Worm (Caenorhabditis elegans) whole organism, L1 larva: ENCODE results near the gene R08F11.1.
A peak's percentile ranks its signal among the peaks of the same experiment; 100 is the strongest.

Experiments used
- F16B12.6 ChIP-seq: fragments of 150-350 bp; optimal IDR thresholded peaks from 2 replicates; lab custom pipeline; 2014; ENCODE audit warnings: missing biosample characterization, missing genetic modification characterization
- Y116A8C.19 ChIP-seq: sonication (generic microtip); optimal IDR thresholded peaks from 2 replicates; lab custom pipeline; 2016; ENCODE audit warnings: missing compliant biosample characterization, missing genetic modification characterization, borderline replicate concordance
- aly-2 ChIP-seq: fragments of 150-350 bp; optimal IDR thresholded peaks from 2 replicates; lab custom pipeline; 2014; ENCODE audit warnings: missing biosample characterization, missing genetic modification characterization
- ceh-82 ChIP-seq, 3 experiments: fragments of 150-350 bp in 1 of 3; sonication (generic microtip) in 2 of 3; optimal IDR thresholded peaks; 2 replicates each; lab custom pipeline; 2014 to 2017; ENCODE audit warnings: missing biosample characterization in 3 of 3, missing genetic modification characterization in 3 of 3
- ceh-88 ChIP-seq: fragments of 200-800 bp; sonication (Bioruptor generic); IDR thresholded peaks from 2 replicates; pipeline ENCODE4 v1.3.6; 2022; ENCODE audit warnings: missing genetic modification characterization, missing compliant biosample characterization
- ceh-90 ChIP-seq: sonication (generic microtip); optimal IDR thresholded peaks from 2 replicates; lab custom pipeline; 2016; ENCODE audit warnings: missing genetic modification characterization, missing compliant biosample characterization
- dsc-1 ChIP-seq: sonication (generic microtip); optimal IDR thresholded peaks from 2 replicates; lab custom pipeline; 2016; ENCODE audit warnings: mild to moderate bottlenecking, missing genetic modification characterization, missing compliant biosample characterization
- elt-2 ChIP-seq: sonication (generic microtip); optimal IDR thresholded peaks from 2 replicates; lab custom pipeline; 2016; ENCODE audit warnings: missing genetic modification characterization, mild to moderate bottlenecking, inconsistent platforms, missing compliant biosample characterization, missing genetic modification reagents
- elt-3 ChIP-seq, 6 experiments: fragments of 150-350 bp in 1 of 6; sonication (generic microtip); optimal IDR thresholded peaks; 2 replicates each; lab custom pipeline; 2017 to 2018; ENCODE audit warnings: missing biosample characterization in 6 of 6, missing genetic modification characterization in 6 of 6, inconsistent platforms in 1 of 6
- ets-5 ChIP-seq: fragments of 200-800 bp; sonication (Bioruptor generic); IDR thresholded peaks from 2 replicates; pipeline ENCODE4 v1.3.6; 2022; ENCODE audit warnings: missing genetic modification characterization, missing compliant biosample characterization
- fkh-10 ChIP-seq: sonication (generic microtip); optimal IDR thresholded peaks from 2 replicates; lab custom pipeline; 2017; ENCODE audit warnings: missing biosample characterization, missing genetic modification reagents, missing genetic modification characterization
- fkh-4 ChIP-seq: sonication (generic microtip); optimal IDR thresholded peaks from 2 replicates; lab custom pipeline; 2016; ENCODE audit warnings: missing compliant biosample characterization, missing genetic modification characterization, borderline replicate concordance
- fos-1 ChIP-seq: fragments of 150-350 bp; optimal IDR thresholded peaks from 2 replicates; lab custom pipeline; 2014; ENCODE audit warnings: missing biosample characterization, missing genetic modification characterization
- hpl-2 ChIP-seq: fragments of 150-350 bp; optimal IDR thresholded peaks from 2 replicates; lab custom pipeline; 2014; ENCODE audit warnings: missing biosample characterization, missing genetic modification reagents, missing genetic modification characterization
- irx-1 ChIP-seq: sonication (generic microtip); optimal IDR thresholded peaks from 2 replicates; lab custom pipeline; 2016; ENCODE audit warnings: missing genetic modification characterization, missing compliant biosample characterization
- isw-1 ChIP-seq: fragments of 200-800 bp; sonication (Bioruptor generic); IDR thresholded peaks from 2 replicates; pipeline ENCODE4 v1.3.6; 2022; ENCODE audit warnings: missing genetic modification characterization, missing compliant biosample characterization
- jun-1 ChIP-seq: fragments of 150-350 bp; optimal IDR thresholded peaks from 2 replicates; lab custom pipeline; 2014; ENCODE audit warnings: missing biosample characterization, missing genetic modification reagents, missing genetic modification characterization
- lin-15B ChIP-seq: fragments of 150-350 bp; sonication (generic microtip); optimal IDR thresholded peaks from 3 replicates; lab custom pipeline; 2014; ENCODE audit warnings: missing biosample characterization, missing genetic modification characterization
- lsy-2 ChIP-seq, 2 experiments: fragments of 150-350 bp; optimal IDR thresholded peaks; 2 replicates each; lab custom pipeline; 2014; ENCODE audit warnings: missing biosample characterization in 2 of 2, missing genetic modification characterization in 2 of 2
- mab-9 ChIP-seq: fragments of 200-800 bp; sonication (Bioruptor generic); IDR thresholded peaks from 2 replicates; pipeline ENCODE4 v1.3.6; 2022; ENCODE audit warnings: missing genetic modification reagents, missing genetic modification characterization, missing compliant biosample characterization
- mef-2 ChIP-seq: fragments of 150-350 bp; optimal IDR thresholded peaks from 2 replicates; lab custom pipeline; 2014; ENCODE audit warnings: missing biosample characterization, missing genetic modification characterization
- nhr-28 ChIP-seq: fragments of 150-350 bp; optimal IDR thresholded peaks from 2 replicates; lab custom pipeline; 2014; ENCODE audit warnings: missing biosample characterization, missing genetic modification characterization
- nhr-76 ChIP-seq: sonication (generic microtip); optimal IDR thresholded peaks from 2 replicates; lab custom pipeline; 2017; ENCODE audit warnings: missing biosample characterization, missing genetic modification characterization
- nhr-77 ChIP-seq: fragments of 150-350 bp; optimal IDR thresholded peaks from 2 replicates; lab custom pipeline; 2014; ENCODE audit warnings: missing biosample characterization, missing genetic modification characterization
- nhr-84 ChIP-seq: sonication (generic microtip); optimal IDR thresholded peaks from 2 replicates; lab custom pipeline; 2017; ENCODE audit warnings: missing biosample characterization, missing genetic modification characterization
- nhr-85 ChIP-seq: sonication (generic microtip); peaks from one replicate; lab custom pipeline; 2016; ENCODE audit warnings: missing genetic modification characterization, inconsistent platforms, missing compliant biosample characterization
- nhr-90 ChIP-seq: sonication (generic microtip); optimal IDR thresholded peaks from 2 replicates; lab custom pipeline; 2016; ENCODE audit warnings: mild to moderate bottlenecking, missing genetic modification characterization, missing compliant biosample characterization; ENCODE audit not compliant: poor library complexity
- pqm-1 ChIP-seq: sonication (generic microtip); optimal IDR thresholded peaks from 3 replicates; lab custom pipeline; 2017; ENCODE audit warnings: missing biosample characterization, missing genetic modification characterization
- rnt-1 ChIP-seq: sonication (generic microtip); optimal IDR thresholded peaks from 2 replicates; lab custom pipeline; 2016; ENCODE audit warnings: mild to moderate bottlenecking, missing genetic modification characterization, moderate library complexity, missing compliant biosample characterization
- snpc-4 ChIP-seq: fragments of 150-350 bp; optimal IDR thresholded peaks from 2 replicates; lab custom pipeline; 2014; ENCODE audit warnings: missing biosample characterization, missing genetic modification characterization
- snu-23 ChIP-seq: sonication (generic microtip); optimal IDR thresholded peaks from 2 replicates; lab custom pipeline; 2016; ENCODE audit warnings: missing genetic modification characterization, missing compliant biosample characterization
- sup-37 ChIP-seq: fragments of 200-800 bp; sonication (Bioruptor generic); optimal IDR thresholded peaks from 2 replicates; lab custom pipeline; 2018; ENCODE audit warnings: mild to moderate bottlenecking, missing genetic modification characterization, missing compliant biosample characterization
- swsn-7 ChIP-seq: sonication (generic microtip); optimal IDR thresholded peaks from 2 replicates; lab custom pipeline; 2016; ENCODE audit warnings: missing genetic modification characterization, missing compliant biosample characterization
- tlp-1 ChIP-seq: fragments of 150-350 bp; optimal IDR thresholded peaks from 2 replicates; lab custom pipeline; 2014; ENCODE audit warnings: missing biosample characterization, missing genetic modification characterization
- unc-30 ChIP-seq: sonication (generic microtip); optimal IDR thresholded peaks from 2 replicates; lab custom pipeline; 2017; ENCODE audit warnings: missing biosample characterization, missing genetic modification characterization
- unc-86 ChIP-seq: sonication (generic microtip); optimal IDR thresholded peaks from 2 replicates; lab custom pipeline; 2016; ENCODE audit warnings: missing genetic modification characterization, missing compliant biosample characterization
- vab-15 ChIP-seq: sonication (generic microtip); optimal IDR thresholded peaks from 2 replicates; lab custom pipeline; 2017; ENCODE audit warnings: missing genotype, mild to moderate bottlenecking, missing genetic modification characterization, missing compliant biosample characterization
- zag-1 ChIP-seq: fragments of 150-350 bp; optimal IDR thresholded peaks from 2 replicates; lab custom pipeline; 2014; ENCODE audit warnings: missing biosample characterization, missing genetic modification characterization
- ztf-11 ChIP-seq, 2 experiments: sonication (generic microtip); optimal IDR thresholded peaks; 2 replicates each; lab custom pipeline; 2016 to 2017; ENCODE audit warnings: missing genetic modification characterization in 2 of 2, missing biosample characterization in 1 of 2, missing compliant biosample characterization in 1 of 2

Gene R08F11.1

DNA sequence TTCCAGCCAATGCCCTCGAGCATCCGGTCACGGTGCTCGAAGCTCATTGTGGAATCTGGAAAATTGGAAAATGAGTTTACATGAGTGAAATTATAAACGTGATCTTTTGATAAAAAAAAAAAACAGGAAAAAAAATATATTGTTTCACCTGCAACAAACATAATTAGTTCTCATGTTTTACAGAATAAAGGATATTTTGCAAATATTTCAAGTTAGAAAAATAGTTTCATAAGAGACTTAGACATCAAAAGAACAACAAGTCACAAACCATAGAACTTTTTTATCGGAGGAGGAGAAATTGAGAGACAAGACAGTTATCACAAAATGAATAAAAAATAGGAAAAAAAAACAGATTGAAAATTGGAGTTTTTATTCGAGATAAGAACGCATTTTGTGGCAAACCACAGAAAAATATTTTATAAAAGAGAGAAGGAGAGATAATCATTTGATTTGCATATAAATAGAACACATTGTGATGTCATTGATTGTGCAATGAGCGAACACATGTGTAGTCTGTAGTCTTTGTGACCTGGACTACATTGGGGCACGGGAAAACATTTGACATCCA lies at the start of gene R08F11.1:
TSS of gene R08F11.1 (minus strand) at position 51 of the 568 bp plus-strand sequence.
- TF ChIP-seq elt-2 (tag; lab: Kevin White, UChicago) = peak; percentile 62
- no peak for TF ChIP-seq ceh-88 (GFP tag; lab: Robert Waterston, UW)

ce11 chrV:3832661-3833060 lies 48.6 kb upstream of the R08F11.1 start:
- no peak for TF ChIP-seq ceh-90 (tag; lab: Kevin White, UChicago)
- TF ChIP-seq sup-37 (GFP tag; lab: Kevin White, UChicago) = no peak
- TF ChIP-seq vab-15 = no peak
- TF ChIP-seq ets-5 = no peak
- no peak for TF ChIP-seq unc-86
- no peak for TF ChIP-seq pqm-1 (tag; lab: Kevin White, UChicago)
- TF ChIP-seq nhr-90 (tag; lab: Kevin White, UChicago) = no peak
- TF ChIP-seq jun-1 (tag; lab: Kevin White, UChicago) = no peak
- no peak for TF ChIP-seq rnt-1 (tag; lab: Kevin White, UChicago)
- no peak for TF ChIP-seq fkh-10 (GFP tag; lab: Kevin White, UChicago)
- no peak for TF ChIP-seq dsc-1 (tag; lab: Kevin White, UChicago)
- no peak for TF ChIP-seq mab-9
- TF ChIP-seq elt-3 (tag; optimal IDR thresholded peaks at IDR 0.05; lab: Kevin White, UChicago) = no peak
- TF ChIP-seq lsy-2 (tag; optimal IDR thresholded peaks at IDR 0.05; lab: Kevin White, UChicago) = no peak
- TF ChIP-seq nhr-28 (tag; lab: Kevin White, UChicago) = no peak
- no peak for TF ChIP-seq snpc-4 (tag; lab: Kevin White, UChicago)
- no peak for TF ChIP-seq ztf-11 (tag; optimal IDR thresholded peaks at IDR 0.05; lab: Kevin White, UChicago)
- TF ChIP-seq unc-30 (tag; lab: Kevin White, UChicago) = no peak
- TF ChIP-seq nhr-76 (tag; lab: Kevin White, UChicago) = no peak

DNA sequence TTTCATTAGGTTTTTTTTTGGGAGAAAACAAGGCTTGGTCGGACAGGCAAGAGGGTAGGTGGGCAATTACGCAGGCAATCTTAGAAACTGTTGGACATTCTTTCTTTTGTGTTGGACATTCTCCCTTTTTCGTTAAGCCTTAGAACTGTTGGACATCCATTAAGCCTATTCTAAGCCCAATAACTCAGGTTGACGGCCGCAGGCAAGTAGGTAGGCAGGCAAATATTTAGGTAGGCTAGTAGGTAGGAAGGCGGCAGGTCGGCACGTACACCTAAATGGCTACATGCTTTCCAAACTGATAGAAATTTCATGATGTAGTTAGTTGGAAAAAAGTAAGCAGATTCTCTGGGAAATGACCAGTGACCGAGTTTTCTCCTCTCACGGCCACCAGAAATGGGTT lies 48.1 kb upstream of the R08F11.1 start:
- no peak for TF ChIP-seq nhr-77 (tag; lab: Kevin White, UChicago)
- no peak for TF ChIP-seq Y116A8C.19 (tag; lab: Kevin White, UChicago)
- no peak for TF ChIP-seq snpc-4 (tag; lab: Kevin White, UChicago)
- TF ChIP-seq nhr-85 (tag; lab: Kevin White, UChicago) = no peak
- TF ChIP-seq fos-1 (tag; lab: Kevin White, UChicago) = no peak
- TF ChIP-seq fkh-4 (tag; lab: Kevin White, UChicago) = no peak
- TF ChIP-seq aly-2 (tag; lab: Kevin White, UChicago) = no peak
- TF ChIP-seq irx-1 (tag; lab: Kevin White, UChicago) = no peak
- no peak for TF ChIP-seq zag-1 (tag; lab: Kevin White, UChicago)
- no peak for TF ChIP-seq ceh-82 (tag; optimal IDR thresholded peaks at IDR 0.05; lab: Kevin White, UChicago)

- TF ChIP-seq lin-15B (tag; lab: Kevin White, UChicago) (no peak), nhr-85 (tag; lab: Kevin White, UChicago) (peak; percentile 17)
These were observed 47.6 kb upstream of the R08F11.1 start, which contains the start of gene H10D18.5 for ce11 chrV:3831616-3832015. TSS of gene H10D18.5 (minus strand) at chrV:3831716.

- TF ChIP-seq fkh-10 (GFP tag; lab: Kevin White, UChicago) = no peak
- TF ChIP-seq jun-1 (tag; lab: Kevin White, UChicago) = no peak
- no peak for TF ChIP-seq F16B12.6 (tag; lab: Kevin White, UChicago)
- TF ChIP-seq snu-23 = no peak
- TF ChIP-seq nhr-84 (tag; lab: Kevin White, UChicago) = no peak
- TF ChIP-seq tlp-1 (tag; lab: Kevin White, UChicago) = no peak
- TF ChIP-seq isw-1 = no peak
- TF ChIP-seq lin-15B (tag; lab: Kevin White, UChicago) = no peak
- TF ChIP-seq nhr-90 (tag; lab: Kevin White, UChicago) = no peak
- TF ChIP-seq nhr-76 (tag; lab: Kevin White, UChicago) = no peak
- no peak for TF ChIP-seq swsn-7
- no peak for TF ChIP-seq lsy-2 (tag; optimal IDR thresholded peaks at IDR 0.05; lab: Kevin White, UChicago)
- TF ChIP-seq fkh-4 (tag; lab: Kevin White, UChicago) = no peak
- TF ChIP-seq zag-1 (tag; lab: Kevin White, UChicago) = no peak
- no peak for TF ChIP-seq hpl-2 (GFP tag; lab: Kevin White, UChicago)
- TF ChIP-seq nhr-85 (tag; lab: Kevin White, UChicago) = no peak
- no peak for TF ChIP-seq mef-2 (tag; lab: Kevin White, UChicago)
- TF ChIP-seq irx-1 (tag; lab: Kevin White, UChicago) = no peak
- no peak for TF ChIP-seq ceh-82 (tag; optimal IDR thresholded peaks at IDR 0.05; lab: Kevin White, UChicago)
These were observed 41.2 kb upstream of the R08F11.1 start for ce11 chrV:3825190-3825589.
